Fruit fly (Drosophila melanogaster): ENCODE data around the gene yin.

yin gene

DNA sequence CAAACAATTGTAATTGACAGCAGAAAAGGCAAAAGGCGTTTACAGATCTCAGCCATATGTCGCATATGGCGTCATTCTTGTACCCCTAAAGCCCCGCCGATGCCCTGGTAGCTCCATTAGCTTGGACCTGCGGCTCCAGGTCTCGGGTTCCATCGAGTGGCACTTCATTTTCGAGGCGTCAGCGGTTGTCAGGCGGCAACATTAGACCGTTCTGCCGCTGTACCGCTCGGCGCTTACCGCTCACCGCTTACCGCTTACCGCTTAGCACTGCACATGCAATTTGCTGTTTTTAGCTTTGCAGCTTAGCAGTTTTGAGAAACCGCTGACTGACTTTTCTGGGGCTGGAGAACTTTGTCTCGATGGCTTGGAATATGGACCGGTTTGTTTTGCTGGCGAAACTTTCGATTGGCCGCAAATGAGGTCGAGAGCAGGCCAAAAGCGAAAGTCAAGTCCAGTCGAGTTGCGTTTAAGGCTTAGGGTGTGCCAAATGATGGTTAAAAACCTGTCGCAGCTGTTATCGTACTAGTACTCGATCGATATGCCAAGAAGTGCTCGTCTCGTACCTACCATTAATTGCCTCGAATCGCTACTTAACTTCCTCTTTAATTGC lies 22.2 kb downstream of the yin start:
- TF ChIP-seq Vsx2 (GFP tag; optimal IDR thresholded peaks at IDR 0.05; ENCODE audit: partially characterized antibody) (no peak), h (GFP tag; optimal IDR thresholded peaks at IDR 0.05) (no peak), tai (GFP tag; optimal IDR thresholded peaks at IDR 0.05) (no peak)

dm6 chrX:3846393-3846792 lies 25.3 kb downstream of the yin start:
- TF ChIP-seq CG32264 (GFP tag; optimal IDR thresholded peaks at IDR 0.05) (no peak), dmrt93B (GFP tag; optimal IDR thresholded peaks at IDR 0.05) (no peak), Hr83 (GFP tag; optimal IDR thresholded peaks at IDR 0.05; ENCODE audit: poor library complexity, severe bottlenecking) (no peak), Rel (GFP tag; optimal IDR thresholded peaks at IDR 0.05) (no peak), Rel (tag; optimal IDR thresholded peaks at IDR 0.05) (no peak), Dfd (GFP tag; optimal IDR thresholded peaks at IDR 0.05) (no peak), jim (GFP tag; optimal IDR thresholded peaks at IDR 0.05) (no peak), sage (GFP tag; optimal IDR thresholded peaks at IDR 0.05) (no peak), ey (GFP tag; optimal IDR thresholded peaks at IDR 0.05) (no peak), Hnf4 (GFP tag; optimal IDR thresholded peaks at IDR 0.05) (no peak), psq (GFP tag; optimal IDR thresholded peaks at IDR 0.05) (no peak), GATAd (GFP tag; optimal IDR thresholded peaks at IDR 0.05) (no peak), h (GFP tag; optimal IDR thresholded peaks at IDR 0.05) (no peak), dl (GFP tag; optimal IDR thresholded peaks at IDR 0.05; ENCODE audit: insufficient read depth in 1 of 2, partially characterized antibody in 2 of 2) (no peak), Sp1 (GFP tag; optimal IDR thresholded peaks at IDR 0.05) (no peak), Mio (GFP tag; optimal IDR thresholded peaks at IDR 0.05) (no peak)

DNA sequence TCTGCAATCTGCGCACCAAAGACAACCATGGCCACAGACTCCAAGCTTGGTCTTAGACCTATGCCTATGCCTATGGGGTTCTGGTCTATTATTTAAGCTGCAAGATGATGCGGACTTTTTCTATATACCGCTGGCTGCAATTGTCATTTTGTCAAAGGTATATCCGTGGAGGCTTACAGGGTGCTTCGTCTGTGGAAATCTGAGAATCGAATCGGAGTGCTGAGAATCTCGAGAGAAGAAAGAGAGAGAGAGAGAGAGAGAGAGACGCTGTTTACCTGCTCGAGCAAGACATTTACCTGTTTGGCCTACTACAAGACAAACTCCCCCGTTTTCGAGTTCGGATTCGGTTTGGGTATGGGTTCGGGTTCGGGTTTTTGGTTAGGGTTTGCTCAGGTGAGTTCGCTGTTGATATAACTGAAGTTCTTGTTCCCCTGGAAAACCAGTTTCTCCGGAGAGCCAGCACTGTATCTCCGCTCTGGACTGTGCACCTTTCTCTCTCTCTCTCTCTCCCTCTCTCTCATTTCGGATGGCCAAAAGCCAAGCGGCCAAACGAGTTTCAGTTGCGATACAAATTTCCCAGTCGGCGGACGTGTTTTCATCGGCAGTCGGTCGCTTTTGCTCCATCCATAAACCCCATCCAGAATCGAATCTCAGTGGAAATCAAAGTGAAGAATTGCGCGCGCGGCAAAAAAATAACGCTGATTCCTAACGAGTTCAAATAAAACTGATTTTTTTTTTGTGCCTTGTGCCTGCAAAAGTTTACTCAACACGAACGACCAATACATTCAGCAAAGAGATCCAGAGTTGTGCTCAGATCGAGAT lies 26.2 kb downstream of the yin start:
- TF ChIP-seq Dfd (GFP tag; optimal IDR thresholded peaks at IDR 0.05): no peak
- TF ChIP-seq CG9705 (GFP tag; optimal IDR thresholded peaks at IDR 0.05): no peak
- no peak for TF ChIP-seq Myc (optimal IDR thresholded peaks at IDR 0.05)
- TF ChIP-seq Hnf4 (GFP tag; optimal IDR thresholded peaks at IDR 0.05): no peak
- TF ChIP-seq GATAd (GFP tag; optimal IDR thresholded peaks at IDR 0.05): no peak
- no peak for TF ChIP-seq Jra (GFP tag; optimal IDR thresholded peaks at IDR 0.05)
- peak; percentile 18 for TF ChIP-seq rgr (GFP tag; optimal IDR thresholded peaks at IDR 0.05)
- peak; percentile 58 for TF ChIP-seq Hr83 (GFP tag; optimal IDR thresholded peaks at IDR 0.05; ENCODE audit: poor library complexity, severe bottlenecking)
- TF ChIP-seq Rel (GFP tag; optimal IDR thresholded peaks at IDR 0.05): peak; percentile 15
- peak; percentile 40 for TF ChIP-seq Rel (tag; optimal IDR thresholded peaks at IDR 0.05)
- no peak for TF ChIP-seq CrebA (GFP tag; optimal IDR thresholded peaks at IDR 0.05; ENCODE audit: borderline replicate concordance)
- no peak for TF ChIP-seq Mio (GFP tag; optimal IDR thresholded peaks at IDR 0.05)
- peak; percentile 6 for TF ChIP-seq h (GFP tag; optimal IDR thresholded peaks at IDR 0.05)
- TF ChIP-seq sage (GFP tag; optimal IDR thresholded peaks at IDR 0.05): no peak
- TF ChIP-seq HLH106 (tag; optimal IDR thresholded peaks at IDR 0.05): no peak
- TF ChIP-seq dsf (GFP tag; optimal IDR thresholded peaks at IDR 0.05; ENCODE audit: borderline replicate concordance): no peak
- no peak for TF ChIP-seq woc (GFP tag; optimal IDR thresholded peaks at IDR 0.05)
- TF ChIP-seq OdsH (GFP tag; optimal IDR thresholded peaks at IDR 0.05): peak; percentile 32
- TF ChIP-seq psq (GFP tag; optimal IDR thresholded peaks at IDR 0.05): no peak
- no peak for TF ChIP-seq dmrt93B (GFP tag; optimal IDR thresholded peaks at IDR 0.05)
- TF ChIP-seq ey (GFP tag; optimal IDR thresholded peaks at IDR 0.05): no peak
- peak; percentile 57 to 59 for TF ChIP-seq dl (GFP tag; optimal IDR thresholded peaks at IDR 0.05; ENCODE audit: insufficient read depth in 1 of 2, partially characterized antibody in 2 of 2)
- TF ChIP-seq pan (optimal IDR thresholded peaks at IDR 0.05): no peak
- peak; percentile 20 for TF ChIP-seq Sp1 (GFP tag; optimal IDR thresholded peaks at IDR 0.05)
- no peak for TF ChIP-seq N (GFP tag; optimal IDR thresholded peaks at IDR 0.05)
- TF ChIP-seq Dif (GFP tag; optimal IDR thresholded peaks at IDR 0.05; ENCODE audit: partially characterized antibody): peak; percentile 74
- no peak for TF ChIP-seq Hr78 (GFP tag; optimal IDR thresholded peaks at IDR 0.05)
- TF ChIP-seq Vsx2 (GFP tag; optimal IDR thresholded peaks at IDR 0.05; ENCODE audit: partially characterized antibody): peak; percentile 91
- no peak for TF ChIP-seq Abd-B (GFP tag; optimal IDR thresholded peaks at IDR 0.05)
- TF ChIP-seq jim (GFP tag; optimal IDR thresholded peaks at IDR 0.05): no peak
- no peak for TF ChIP-seq brk (GFP tag; optimal IDR thresholded peaks at IDR 0.05)

Data from whole organism, wandering third instar larva.